Fruit fly (Drosophila melanogaster): ENCODE measurements around the gene Diedel3.

dm6 chrX:19068873-19069272 lies 18.6 kb downstream of the Diedel3 start, which contains the start of gene CG34330:
- no peak for TF ChIP-seq Abd-B (GFP tag; optimal IDR thresholded peaks at IDR 0.05)
- no peak for TF ChIP-seq dsf (GFP tag; optimal IDR thresholded peaks at IDR 0.05; ENCODE audit: borderline replicate concordance)
- TF ChIP-seq HLH106 (tag; optimal IDR thresholded peaks at IDR 0.05) = no peak

Data from whole organism, wandering third instar larva.